Fruit fly (Drosophila melanogaster): ENCODE results near the gene CG14355.

The CG14355 gene

DNA sequence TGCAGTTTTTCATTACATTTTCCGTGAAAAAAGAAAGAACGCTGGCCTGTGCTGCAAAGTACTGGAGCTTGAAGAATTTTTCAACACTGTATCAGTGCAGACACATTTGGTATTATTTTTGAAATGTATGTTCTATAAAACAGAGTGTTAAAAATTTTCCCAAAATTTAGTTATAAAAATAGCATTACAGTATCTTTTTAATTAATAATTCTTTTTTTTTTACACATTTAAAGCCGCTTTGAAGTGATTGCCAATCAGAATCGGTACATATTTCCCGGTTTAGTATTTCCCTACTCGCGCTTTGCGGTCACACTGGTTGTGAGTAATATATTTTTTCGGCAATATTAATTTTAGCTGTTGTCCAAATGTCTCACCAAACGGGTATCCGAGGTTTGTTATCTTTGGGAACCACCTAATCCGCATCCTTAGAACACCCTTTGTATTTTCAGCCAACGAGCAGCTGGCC, 29.4 kb downstream of the CG14355 start, which contains the start of the genes Abi and twf (continued):
- TF ChIP-seq sr (GFP tag; IDR thresholded peaks at IDR 0.05), result no peak
- TF ChIP-seq stwl (tag; optimal IDR thresholded peaks at IDR 0.05), result peak; percentile 79
- 0 out of 2 replicates have a peak, but pooled peaks have one; percentile 37 for TF ChIP-seq rib (GFP tag; IDR thresholded peaks at IDR 0.05)
- TF ChIP-seq amos (GFP tag; IDR thresholded peaks at IDR 0.05; ENCODE audit: partially characterized antibody), result no peak
- TF ChIP-seq CG6254 (GFP tag; optimal IDR thresholded peaks at IDR 0.05), result no peak
- TF ChIP-seq Myb (GFP tag; optimal IDR thresholded peaks at IDR 0.05), result peak; percentile 34
- TF ChIP-seq CG11504 (tag; optimal IDR thresholded peaks at IDR 0.05), result peak; percentile 74
- no peak for TF ChIP-seq Trl (optimal IDR thresholded peaks at IDR 0.05)
- TF ChIP-seq Trl (GFP tag; optimal IDR thresholded peaks at IDR 0.05), result peak; percentile 27
- TF ChIP-seq cg (GFP tag; optimal IDR thresholded peaks at IDR 0.05), result no peak
- peak; percentile 55 for TF ChIP-seq CG7372 (GFP tag; IDR thresholded peaks at IDR 0.05)
- peak; percentile 41 for TF ChIP-seq ttk (GFP tag; IDR thresholded peaks at IDR 0.05)
- TF ChIP-seq kni (GFP tag; optimal IDR thresholded peaks at IDR 0.05), result no peak
- peak; percentile 29 for TF ChIP-seq CG1647 (GFP tag; optimal IDR thresholded peaks at IDR 0.05)
- no peak for TF ChIP-seq twi (tag; optimal IDR thresholded peaks at IDR 0.05)
- TF ChIP-seq GATAe (GFP tag; conservative IDR thresholded peaks at IDR 0.05), result no peak
- TF ChIP-seq en (GFP tag; optimal IDR thresholded peaks at IDR 0.05), result peak; percentile 17
- TF ChIP-seq lab (GFP tag; optimal IDR thresholded peaks at IDR 0.05), result peak; percentile 78
- TF ChIP-seq Mrtf (GFP tag; IDR thresholded peaks at IDR 0.05), result no peak
- TF ChIP-seq CG12155 (GFP tag; optimal IDR thresholded peaks at IDR 0.05), result peak; percentile 80
- peak; percentile 75 for TF ChIP-seq gfzf (GFP tag; optimal IDR thresholded peaks at IDR 0.05)
- no peak for TF ChIP-seq CG4282 (GFP tag; optimal IDR thresholded peaks at IDR 0.05)
- no peak for TF ChIP-seq seq (GFP tag; IDR thresholded peaks at IDR 0.05)
- no peak for TF ChIP-seq sens-2 (GFP tag; IDR thresholded peaks at IDR 0.05)
- TF ChIP-seq Pdp1 (GFP tag; optimal IDR thresholded peaks at IDR 0.05), result peak; percentile 41 to 71
- TF ChIP-seq wdn (GFP tag; IDR thresholded peaks at IDR 0.05), result peak; percentile 32; the same call in 1 of the 2 replicates
- no peak for TF ChIP-seq CG15073 (GFP tag; optimal IDR thresholded peaks at IDR 0.05)
- no peak for TF ChIP-seq CG3163 (GFP tag; optimal IDR thresholded peaks at IDR 0.05)
- peak; percentile 59 for TF ChIP-seq CG30020 (tag; optimal IDR thresholded peaks at IDR 0.05)
- TF ChIP-seq CG33557 (GFP tag; optimal IDR thresholded peaks at IDR 0.05), result peak; percentile 49
- no peak for TF ChIP-seq CG2678 (tag; optimal IDR thresholded peaks at IDR 0.05)
- TF ChIP-seq CG30431 (GFP tag; optimal IDR thresholded peaks at IDR 0.05), result peak; percentile 35
- no peak for TF ChIP-seq CG5953 (GFP tag; IDR thresholded peaks at IDR 0.05)
- peak; percentile 16 for TF ChIP-seq CG8089 (GFP tag; optimal IDR thresholded peaks at IDR 0.05)
- peak; percentile 23 for TF ChIP-seq vfl (GFP tag; optimal IDR thresholded peaks at IDR 0.05)
- TF ChIP-seq CG9876 (GFP tag; optimal IDR thresholded peaks at IDR 0.05), result no peak
- no peak; the same call in 2 of the 3 replicates for TF ChIP-seq gce (GFP tag; IDR thresholded peaks at IDR 0.05)
- peak; percentile 39 for TF ChIP-seq esg (GFP tag; conservative IDR thresholded peaks at IDR 0.05)
- TF ChIP-seq row (GFP tag; IDR thresholded peaks at IDR 0.05), result peak; percentile 82
- peak; percentile 58 for TF ChIP-seq Mad (GFP tag; optimal IDR thresholded peaks at IDR 0.05)
- peak; percentile 47 for TF ChIP-seq ERR (GFP tag; optimal IDR thresholded peaks at IDR 0.05)
- TF ChIP-seq crol (GFP tag; IDR thresholded peaks at IDR 0.05), result no peak
- no peak for TF ChIP-seq chm (GFP tag; IDR thresholded peaks at IDR 0.05)
- peak; percentile 58 for TF ChIP-seq ems (GFP tag; optimal IDR thresholded peaks at IDR 0.05)
- peak; percentile 52; the same call in 1 of the 2 replicates for TF ChIP-seq CG14667 (GFP tag; IDR thresholded peaks at IDR 0.05)
- peak; percentile 3 for TF ChIP-seq CG8281 (tag; optimal IDR thresholded peaks at IDR 0.05)
- TF ChIP-seq tna (GFP tag; IDR thresholded peaks at IDR 0.05; ENCODE audit: partially characterized antibody), result no peak
- 0 out of 2 replicates have a peak, but pooled peaks have one; percentile 25 for TF ChIP-seq ap (GFP tag; IDR thresholded peaks at IDR 0.05)
- no peak for TF ChIP-seq CG10274 (GFP tag; optimal IDR thresholded peaks at IDR 0.05)
- peak; percentile 67; the same call in 1 of the 2 replicates for TF ChIP-seq NFAT (GFP tag; IDR thresholded peaks at IDR 0.05)
- no peak for TF ChIP-seq CG17912 (GFP tag; optimal IDR thresholded peaks at IDR 0.05)
- peak; percentile 29 for TF ChIP-seq Spps (tag; optimal IDR thresholded peaks at IDR 0.05)

Data from whole organism, embryonic.